Fruit fly (Drosophila melanogaster): ENCODE measurements around the gene CG43133.
A peak's percentile ranks its signal among the peaks of the same experiment; 100 is the strongest.

The CG43133 gene

DNA sequence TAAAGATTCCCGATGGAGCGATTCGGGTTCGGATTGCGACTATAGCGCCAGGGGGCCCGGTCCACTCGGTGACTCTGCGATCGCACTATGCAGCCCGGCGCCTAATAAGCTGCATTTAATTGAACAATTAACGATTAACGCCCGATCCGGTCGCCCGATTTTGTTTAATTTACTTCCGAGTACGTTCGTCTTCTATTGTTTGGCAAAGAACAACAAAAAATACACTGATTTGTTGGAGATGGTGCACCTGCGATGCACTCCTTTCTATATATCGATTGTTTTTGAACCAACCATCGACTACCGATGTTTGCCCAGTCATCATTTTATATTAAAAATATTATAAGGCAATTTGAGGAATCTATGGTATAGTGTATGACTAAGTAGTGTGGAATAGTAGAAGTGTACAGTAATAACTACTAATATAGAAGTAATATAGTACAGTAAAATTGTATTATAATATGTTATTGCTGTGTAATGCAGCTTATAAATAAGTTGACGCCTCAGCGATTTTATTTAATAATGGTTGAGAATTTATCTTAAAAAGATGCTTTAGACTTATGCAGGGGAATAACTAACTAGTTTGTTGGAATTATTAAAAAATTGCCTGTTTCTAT is 28.8 kb downstream of the CG43133 start, which contains the start of gene Mvb12 (continued):
- TF ChIP-seq aop (GFP tag; IDR thresholded peaks at IDR 0.05) (no peak), eyg (GFP tag; optimal IDR thresholded peaks at IDR 0.05) (no peak), dan (GFP tag; IDR thresholded peaks at IDR 0.05) (no peak), fd102C (GFP tag; optimal IDR thresholded peaks at IDR 0.05) (no peak), HLH54F (GFP tag; optimal IDR thresholded peaks at IDR 0.05) (no peak), CG3163 (GFP tag; optimal IDR thresholded peaks at IDR 0.05) (no peak), CG17359 (tag; optimal IDR thresholded peaks at IDR 0.05) (peak; percentile 5), CG8478 (optimal IDR thresholded peaks at IDR 0.05) (no peak), Dek (tag; optimal IDR thresholded peaks at IDR 0.05) (no peak), crol (GFP tag; IDR thresholded peaks at IDR 0.05) (no peak), pnt (GFP tag; optimal IDR thresholded peaks at IDR 0.05) (no peak), al (GFP tag; IDR thresholded peaks at IDR 0.05) (no peak), nom (GFP tag; optimal IDR thresholded peaks at IDR 0.05) (no peak), jumu (GFP tag; optimal IDR thresholded peaks at IDR 0.05) (no peak), CG3995 (GFP tag; optimal IDR thresholded peaks at IDR 0.05) (no peak), CG4360 (GFP tag; IDR thresholded peaks at IDR 0.05) (peak; percentile 54; the same call in 1 of the 2 replicates), CkIIα-i1 (GFP tag; IDR thresholded peaks at IDR 0.05) (no peak), Fer3 (tag; optimal IDR thresholded peaks at IDR 0.05) (no peak), CG14667 (GFP tag; IDR thresholded peaks at IDR 0.05) (no peak), gcm2 (GFP tag; optimal IDR thresholded peaks at IDR 0.05) (no peak), danr (GFP tag; IDR thresholded peaks at IDR 0.05) (no peak), da (GFP tag; optimal IDR thresholded peaks at IDR 0.05) (no peak), CG3847 (GFP tag; IDR thresholded peaks at IDR 0.05) (no peak), dmrt11E (tag; optimal IDR thresholded peaks at IDR 0.05) (peak; percentile 20), CG10274 (GFP tag; optimal IDR thresholded peaks at IDR 0.05) (no peak), bowl (GFP tag; IDR thresholded peaks at IDR 0.05) (no peak), CG8290 (GFP tag; optimal IDR thresholded peaks at IDR 0.05) (no peak), CG8290 (tag; optimal IDR thresholded peaks at IDR 0.05) (peak; percentile 32 to 34), CG16815 (GFP tag; optimal IDR thresholded peaks at IDR 0.05) (no peak), pan (optimal IDR thresholded peaks at IDR 0.05) (no peak), pan (GFP tag; optimal IDR thresholded peaks at IDR 0.05 in 1 of 2, IDR thresholded peaks at IDR 0.05 in 1 of 2) (no peak), B-H2 (GFP tag; optimal IDR thresholded peaks at IDR 0.05) (no peak), Bteb2 (GFP tag; optimal IDR thresholded peaks at IDR 0.05) (no peak), br (optimal IDR thresholded peaks at IDR 0.05) (no peak), Oaz (GFP tag; IDR thresholded peaks at IDR 0.05) (no peak), Max (GFP tag; optimal IDR thresholded peaks at IDR 0.05) (no peak), CG5180 (GFP tag; optimal IDR thresholded peaks at IDR 0.05) (no peak), kni (GFP tag; optimal IDR thresholded peaks at IDR 0.05) (peak; percentile 24), Dll (GFP tag; IDR thresholded peaks at IDR 0.05; ENCODE audit: partially characterized antibody) (no peak; the same call in 3 of the 4 replicates), dysf (GFP tag; IDR thresholded peaks at IDR 0.05) (no peak), Bdp1 (GFP tag; optimal IDR thresholded peaks at IDR 0.05) (no peak), seq (GFP tag; IDR thresholded peaks at IDR 0.05) (0 out of 2 replicates have a peak, but pooled peaks have one; percentile 17), Ravus (GFP tag; IDR thresholded peaks at IDR 0.05) (no peak), wor (GFP tag; IDR thresholded peaks at IDR 0.05) (no peak), CG9876 (GFP tag; optimal IDR thresholded peaks at IDR 0.05) (no peak), CG15269 (tag; optimal IDR thresholded peaks at IDR 0.05) (no peak), Hmx (GFP tag; optimal IDR thresholded peaks at IDR 0.05) (no peak), cas (GFP tag; IDR thresholded peaks at IDR 0.05) (no peak), bab2 (GFP tag; optimal IDR thresholded peaks at IDR 0.05) (no peak), sug (tag; optimal IDR thresholded peaks at IDR 0.05) (peak; percentile 7), Adf1 (GFP tag; IDR thresholded peaks at IDR 0.05) (no peak), otp (GFP tag; IDR thresholded peaks at IDR 0.05) (no peak), zfh2 (GFP tag; optimal IDR thresholded peaks at IDR 0.05) (no peak), yki (optimal IDR thresholded peaks at IDR 0.05) (no peak)
